Worm (Caenorhabditis elegans) whole organism, L1 larva: ENCODE data around the gene F17H10.1.

Source experiments
- C34B4.2 ChIP-seq: sonication (generic microtip); optimal IDR thresholded peaks from 2 replicates; lab custom pipeline; 2017; ENCODE audit warnings: mild to moderate bottlenecking, missing genetic modification characterization, missing compliant biosample characterization
- blmp-1 ChIP-seq: fragments of 150-350 bp; optimal IDR thresholded peaks from 2 replicates; lab custom pipeline; 2014; ENCODE audit warnings: missing biosample characterization, missing genetic modification characterization
- ceh-63 ChIP-seq: fragments of 200-800 bp; sonication (Bioruptor generic); optimal IDR thresholded peaks from 2 replicates; lab custom pipeline; 2018; ENCODE audit warnings: mild to moderate bottlenecking, missing genetic modification characterization, missing compliant biosample characterization
- ces-1 ChIP-seq: fragments of 150-350 bp; optimal IDR thresholded peaks from 2 replicates; lab custom pipeline; 2014; ENCODE audit warnings: missing biosample characterization, missing genetic modification reagents, missing genetic modification characterization
- dpl-1 ChIP-seq, 3 experiments: fragments of 150-350 bp in 2 of 3; sonication (generic microtip) in 1 of 3; optimal IDR thresholded peaks; 2 replicates each; lab custom pipeline; 2014 to 2017; ENCODE audit warnings: missing biosample characterization in 3 of 3, missing genetic modification characterization in 3 of 3, missing genetic modification reagents in 3 of 3
- efl-1 ChIP-seq, 4 experiments: fragments of 150-350 bp; optimal IDR thresholded peaks in 3 of 4; peaks in 1 of 4; 1 replicate in 1 of 4; 2 replicates in 3 of 4; lab custom pipeline; 2014; ENCODE audit warnings: missing biosample characterization in 2 of 4, missing genetic modification characterization in 2 of 4, missing genetic modification reagents in 2 of 4
- elt-2 ChIP-seq: sonication (generic microtip); optimal IDR thresholded peaks from 2 replicates; lab custom pipeline; 2016; ENCODE audit warnings: missing genetic modification characterization, mild to moderate bottlenecking, inconsistent platforms, missing compliant biosample characterization, missing genetic modification reagents
- elt-3 ChIP-seq, 6 experiments: fragments of 150-350 bp in 1 of 6; sonication (generic microtip); optimal IDR thresholded peaks; 2 replicates each; lab custom pipeline; 2017 to 2018; ENCODE audit warnings: missing biosample characterization in 6 of 6, missing genetic modification characterization in 6 of 6, inconsistent platforms in 1 of 6
- ets-5 ChIP-seq: fragments of 200-800 bp; sonication (Bioruptor generic); IDR thresholded peaks from 2 replicates; pipeline ENCODE4 v1.3.6; 2022; ENCODE audit warnings: missing genetic modification characterization, missing compliant biosample characterization
- fkh-10 ChIP-seq: sonication (generic microtip); optimal IDR thresholded peaks from 2 replicates; lab custom pipeline; 2017; ENCODE audit warnings: missing biosample characterization, missing genetic modification reagents, missing genetic modification characterization
- fkh-4 ChIP-seq: sonication (generic microtip); optimal IDR thresholded peaks from 2 replicates; lab custom pipeline; 2016; ENCODE audit warnings: missing compliant biosample characterization, missing genetic modification characterization, borderline replicate concordance
- fkh-8 ChIP-seq: sonication (generic microtip); optimal IDR thresholded peaks from 2 replicates; lab custom pipeline; 2016; ENCODE audit warnings: mild to moderate bottlenecking, missing genetic modification characterization, missing compliant biosample characterization
- grh-1 ChIP-seq: fragments of 200-800 bp; sonication (Bioruptor generic); IDR thresholded peaks from 2 replicates; pipeline ENCODE4 v1.3.6; 2022; ENCODE audit warnings: missing genetic modification reagents, missing genetic modification characterization, missing compliant biosample characterization
- hlh-17 ChIP-seq: fragments of 200-800 bp; sonication (Bioruptor generic); optimal IDR thresholded peaks from 2 replicates; lab custom pipeline; 2018; ENCODE audit warnings: missing genetic modification characterization, mild to moderate bottlenecking, missing compliant biosample characterization, moderate library complexity, borderline replicate concordance
- irx-1 ChIP-seq: sonication (generic microtip); optimal IDR thresholded peaks from 2 replicates; lab custom pipeline; 2016; ENCODE audit warnings: missing genetic modification characterization, missing compliant biosample characterization
- lin-14 ChIP-seq: fragments of 200-800 bp; sonication (Bioruptor generic); optimal IDR thresholded peaks from 2 replicates; lab custom pipeline; 2018; ENCODE audit warnings: mild to moderate bottlenecking, missing genetic modification characterization, moderate library complexity, missing compliant biosample characterization
- lin-35 ChIP-seq, 2 experiments: fragments of 150-350 bp; optimal IDR thresholded peaks; 2 replicates each; lab custom pipeline; 2014; ENCODE audit warnings: missing biosample characterization in 2 of 2, missing genetic modification characterization in 2 of 2, missing genetic modification reagents in 2 of 2
- lin-39 ChIP-seq: fragments of 150-350 bp; optimal IDR thresholded peaks from 2 replicates; lab custom pipeline; 2014; ENCODE audit warnings: missing biosample characterization, missing genetic modification reagents, missing genetic modification characterization
- mdl-1 ChIP-seq, 2 experiments: fragments of 150-350 bp; optimal IDR thresholded peaks; 2 replicates each; lab custom pipeline; 2014 to 2017; ENCODE audit warnings: missing biosample characterization in 2 of 2, missing genetic modification characterization in 2 of 2, inconsistent platforms in 1 of 2
- mef-2 ChIP-seq: fragments of 150-350 bp; optimal IDR thresholded peaks from 2 replicates; lab custom pipeline; 2014; ENCODE audit warnings: missing biosample characterization, missing genetic modification characterization
- mep-1 ChIP-seq: fragments of 150-350 bp; optimal IDR thresholded peaks from 2 replicates; lab custom pipeline; 2014; ENCODE audit warnings: missing biosample characterization, missing genetic modification characterization
- nhr-20 ChIP-seq: sonication (generic microtip); optimal IDR thresholded peaks from 2 replicates; lab custom pipeline; 2016; ENCODE audit warnings: mild to moderate bottlenecking, missing genetic modification characterization, missing compliant biosample characterization
- nhr-237 ChIP-seq: fragments of 150-350 bp; optimal IDR thresholded peaks from 2 replicates; lab custom pipeline; 2014; ENCODE audit warnings: missing biosample characterization, missing genetic modification characterization
- nhr-47 ChIP-seq: sonication (generic microtip); optimal IDR thresholded peaks from 2 replicates; lab custom pipeline; 2016; ENCODE audit warnings: mild to moderate bottlenecking, missing genetic modification characterization, moderate library complexity, missing compliant biosample characterization
- nhr-71 ChIP-seq: sonication (generic microtip); optimal IDR thresholded peaks from 2 replicates; lab custom pipeline; 2016; ENCODE audit warnings: mild to moderate bottlenecking, missing genetic modification characterization, moderate library complexity, missing compliant biosample characterization
- nhr-76 ChIP-seq: sonication (generic microtip); optimal IDR thresholded peaks from 2 replicates; lab custom pipeline; 2017; ENCODE audit warnings: missing biosample characterization, missing genetic modification characterization
- nhr-85 ChIP-seq: sonication (generic microtip); peaks from one replicate; lab custom pipeline; 2016; ENCODE audit warnings: missing genetic modification characterization, inconsistent platforms, missing compliant biosample characterization
- nhr-90 ChIP-seq: sonication (generic microtip); optimal IDR thresholded peaks from 2 replicates; lab custom pipeline; 2016; ENCODE audit warnings: mild to moderate bottlenecking, missing genetic modification characterization, missing compliant biosample characterization; ENCODE audit not compliant: poor library complexity
- pag-3 ChIP-seq: sonication (generic microtip); optimal IDR thresholded peaks from 2 replicates; lab custom pipeline; 2017; ENCODE audit warnings: missing genetic modification characterization, mild to moderate bottlenecking, missing compliant biosample characterization, antibody characterized with exemption, borderline replicate concordance; ENCODE audit not compliant: insufficient read depth
- pax-3 ChIP-seq: fragments of 200-800 bp; sonication (Bioruptor generic); optimal IDR thresholded peaks from 2 replicates; lab custom pipeline; 2018; ENCODE audit warnings: mild to moderate bottlenecking, missing genetic modification characterization, moderate library complexity, missing compliant biosample characterization
- snu-23 ChIP-seq: sonication (generic microtip); optimal IDR thresholded peaks from 2 replicates; lab custom pipeline; 2016; ENCODE audit warnings: missing genetic modification characterization, missing compliant biosample characterization
- sup-37 ChIP-seq: fragments of 200-800 bp; sonication (Bioruptor generic); optimal IDR thresholded peaks from 2 replicates; lab custom pipeline; 2018; ENCODE audit warnings: mild to moderate bottlenecking, missing genetic modification characterization, missing compliant biosample characterization
- swsn-7 ChIP-seq: sonication (generic microtip); optimal IDR thresholded peaks from 2 replicates; lab custom pipeline; 2016; ENCODE audit warnings: missing genetic modification characterization, missing compliant biosample characterization
- unc-130 ChIP-seq: fragments of 150-350 bp; optimal IDR thresholded peaks from 2 replicates; lab custom pipeline; 2017; ENCODE audit warnings: missing biosample characterization, missing genetic modification characterization, inconsistent platforms
- unc-98 ChIP-seq: fragments of 200-800 bp; sonication (Bioruptor generic); IDR thresholded peaks from 2 replicates; pipeline ENCODE4 v1.3.6; 2022; ENCODE audit warnings: missing genetic modification characterization, missing compliant biosample characterization

Gene F17H10.1

ce11 chrX:13147105-13147504, 42.1 kb downstream of the F17H10.1 start:
- TF ChIP-seq fkh-10 (GFP tag; lab: Kevin White, UChicago) (no peak), efl-1 (optimal IDR thresholded peaks at IDR 0.05; lab: Kevin White, UChicago) (no peak), efl-1 (GFP tag; optimal IDR thresholded peaks at IDR 0.05 in 1 of 2; lab: Kevin White, UChicago) (peak in 1 of 2 experiments; percentile 22), mdl-1 (tag; optimal IDR thresholded peaks at IDR 0.05; lab: Kevin White, UChicago) (peak in 1 of 2 experiments; percentile 77), mef-2 (tag; lab: Kevin White, UChicago) (no peak), hlh-17 (GFP tag; lab: Kevin White, UChicago) (no peak), snu-23 (GFP tag; lab: Kevin White, UChicago) (peak; percentile 66), nhr-90 (tag; lab: Kevin White, UChicago) (peak; percentile 35), lin-35 (GFP tag; optimal IDR thresholded peaks at IDR 0.05; lab: Kevin White, UChicago) (peak in 1 of 2 experiments; percentile 58), grh-1 (GFP tag; lab: Robert Waterston, UW) (0 out of 2 replicates have a peak, but pooled peaks have one; percentile 6), dpl-1 (GFP tag; optimal IDR thresholded peaks at IDR 0.05; lab: Kevin White, UChicago) (peak in 1 of 3 experiments; percentile 18), elt-3 (tag; optimal IDR thresholded peaks at IDR 0.05; lab: Kevin White, UChicago) (no peak), pag-3 (tag; lab: Kevin White, UChicago) (peak; percentile 78), mep-1 (tag; lab: Kevin White, UChicago) (no peak), nhr-20 (tag; lab: Kevin White, UChicago) (peak; percentile 52), sup-37 (GFP tag; lab: Kevin White, UChicago) (no peak), irx-1 (tag; lab: Kevin White, UChicago) (no peak), ces-1 (GFP tag; lab: Kevin White, UChicago) (no peak), swsn-7 (tag; lab: Kevin White, UChicago) (no peak), nhr-76 (tag; lab: Kevin White, UChicago) (no peak), unc-130 (tag; lab: Kevin White, UChicago) (peak; percentile 30), fkh-8 (tag; lab: Kevin White, UChicago) (peak; percentile 37), fkh-4 (tag; lab: Kevin White, UChicago) (no peak), unc-98 (GFP tag; lab: Robert Waterston, UW) (no peak), pax-3 (tag; lab: Kevin White, UChicago) (peak; percentile 46), nhr-85 (tag; lab: Kevin White, UChicago) (peak; percentile 85), nhr-47 (tag; lab: Kevin White, UChicago) (peak; percentile 41), blmp-1 (peak; percentile 13), nhr-71 (tag; lab: Kevin White, UChicago) (peak; percentile 61), lin-39 (no peak), ets-5 (GFP tag; lab: Robert Waterston, UW) (no peak), C34B4.2 (no peak), lin-14 (GFP tag; lab: Kevin White, UChicago) (peak; percentile 69)

ce11 chrX:13154514-13154913, 49.5 kb downstream of the F17H10.1 start:
- TF ChIP-seq elt-2 (tag; lab: Kevin White, UChicago) = peak; percentile 56
- TF ChIP-seq ceh-63 (GFP tag; lab: Kevin White, UChicago) = peak; percentile 14
- TF ChIP-seq fkh-10 (GFP tag; lab: Kevin White, UChicago) = no peak
- no peak for TF ChIP-seq unc-130 (tag; lab: Kevin White, UChicago)
- no peak for TF ChIP-seq lin-39
- TF ChIP-seq nhr-237 (tag; lab: Kevin White, UChicago) = no peak
- TF ChIP-seq, all 84 proteins: peak for 2

ce11 chrX:13155730-13156129, 50.7 kb downstream of the F17H10.1 start:
- TF ChIP-seq lin-14 (GFP tag; lab: Kevin White, UChicago) (peak; percentile 6), fkh-10 (GFP tag; lab: Kevin White, UChicago) (peak; percentile 82), efl-1 (optimal IDR thresholded peaks at IDR 0.05; lab: Kevin White, UChicago) (no peak), efl-1 (GFP tag; optimal IDR thresholded peaks at IDR 0.05 in 1 of 2; lab: Kevin White, UChicago) (peak in 1 of 2 experiments; percentile 13), ces-1 (GFP tag; lab: Kevin White, UChicago) (no peak)
